ENCODE assay signal across 5 fruit fly cellular contexts in genomic region chr2L:13191894-13192293, dm6.
TF ChIP-seq lines count a peak whose summit lies in the region.

Gene CG16974, minus strand, starts transcription at chr2L:13191979.
Gene Edem2, plus strand, starts transcription at chr2L:13192201.

- TF ChIP-seq CTCF in whole organism, embryonic (GFP tag; optimal IDR thresholded peaks at IDR 0.05; lab: Kevin White, UChicago), result no peak

TF ChIP-seq in whole organism, adult, 20 proteins besides CTCF, POLR2A, EP300 and RAD21 (continues in another document):
- TF ChIP-seq kay (GFP tag; lab: Kevin White, UChicago; ENCODE audit: borderline replicate concordance), result no peak
- TF ChIP-seq cnc (optimal IDR thresholded peaks at IDR 0.05; lab: Kevin White, UChicago), result no peak
- peak; percentile 66 for TF ChIP-seq cic (GFP tag; optimal IDR thresholded peaks at IDR 0.05; lab: Kevin White, UChicago)
- peak; percentile 67 for TF ChIP-seq pad (GFP tag; optimal IDR thresholded peaks at IDR 0.05; lab: Kevin White, UChicago)
- TF ChIP-seq CG7045 (GFP tag; optimal IDR thresholded peaks at IDR 0.05; lab: Kevin White, UChicago), result peak; percentile 77
- TF ChIP-seq CG14711 (tag; optimal IDR thresholded peaks at IDR 0.05; lab: Kevin White, UChicago), result peak; percentile 81
- TF ChIP-seq Clk (GFP tag; optimal IDR thresholded peaks at IDR 0.05; lab: Kevin White, UChicago), result peak; percentile 11
- TF ChIP-seq ovo (GFP tag; optimal IDR thresholded peaks at IDR 0.05; lab: Kevin White, UChicago), result peak; percentile 68
- TF ChIP-seq Mnt (GFP tag; optimal IDR thresholded peaks at IDR 0.05; lab: Kevin White, UChicago), result peak; percentile 75
- peak; percentile 86 for TF ChIP-seq bab1 (GFP tag; optimal IDR thresholded peaks at IDR 0.05; lab: Kevin White, UChicago)
- TF ChIP-seq CG5204 (GFP tag; optimal IDR thresholded peaks at IDR 0.05; lab: Kevin White, UChicago), result no peak
- TF ChIP-seq CG7101 (tag; optimal IDR thresholded peaks at IDR 0.05; lab: Kevin White, UChicago), result peak; percentile 88
- TF ChIP-seq toe (GFP tag; optimal IDR thresholded peaks at IDR 0.05; lab: Kevin White, UChicago), result no peak
- TF ChIP-seq Hr96 (GFP tag; optimal IDR thresholded peaks at IDR 0.05; lab: Kevin White, UChicago), result no peak
- TF ChIP-seq tj (GFP tag; optimal IDR thresholded peaks at IDR 0.05; lab: Kevin White, UChicago), result peak; percentile 48
- TF ChIP-seq CG11617 (GFP tag; optimal IDR thresholded peaks at IDR 0.05; lab: Kevin White, UChicago), result peak; percentile 72
- TF ChIP-seq CG33017 (tag; optimal IDR thresholded peaks at IDR 0.05; lab: Kevin White, UChicago), result peak; percentile 77
- peak; percentile 65 for TF ChIP-seq Crg-1 (GFP tag; optimal IDR thresholded peaks at IDR 0.05; lab: Kevin White, UChicago)

TF ChIP-seq in whole organism, embryonic, 481 proteins besides CTCF, POLR2A, EP300 and RAD21 (continues in another document):
- TF ChIP-seq CG17612 (GFP tag; IDR thresholded peaks at IDR 0.05; lab: Robert Waterston, UW) (no peak), CG11093 (GFP tag; IDR thresholded peaks at IDR 0.05; lab: Robert Waterston, UW) (peak; percentile 65; the same call in 2 of the 3 replicates), CG1792 (GFP tag; optimal IDR thresholded peaks at IDR 0.05; lab: Kevin White, UChicago) (no peak), CG30403 (GFP tag; optimal IDR thresholded peaks at IDR 0.05; lab: Kevin White, UChicago) (peak; percentile 88), CG15601 (tag; optimal IDR thresholded peaks at IDR 0.05; lab: Kevin White, UChicago) (no peak), PHDP (tag; optimal IDR thresholded peaks at IDR 0.05; lab: Kevin White, UChicago) (no peak), CG11560 (tag; IDR thresholded peaks at IDR 0.05; lab: Robert Waterston, UW) (peak; percentile 39; the same call in 1 of the 3 replicates), nmo (GFP tag; optimal IDR thresholded peaks at IDR 0.05; lab: Kevin White, UChicago) (peak; percentile 84), Awh (GFP tag; IDR thresholded peaks at IDR 0.05; lab: Robert Waterston, UW) (peak; percentile 55), salm (tag; optimal IDR thresholded peaks at IDR 0.05; lab: Kevin White, UChicago) (peak; percentile 46), fru (optimal IDR thresholded peaks at IDR 0.05; lab: Kevin White, UChicago) (no peak), sna (GFP tag; IDR thresholded peaks at IDR 0.05; lab: Robert Waterston, UW; ENCODE audit: partially characterized antibody) (no peak), MBD-R2 (GFP tag; IDR thresholded peaks at IDR 0.05; lab: Robert Waterston, UW) (peak; percentile 75), HLH4C (GFP tag; IDR thresholded peaks at IDR 0.05; lab: Robert Waterston, UW; ENCODE audit: partially characterized antibody) (no peak), Meics (GFP tag; optimal IDR thresholded peaks at IDR 0.05; lab: Kevin White, UChicago) (no peak), prd (optimal IDR thresholded peaks at IDR 0.05; lab: Kevin White, UChicago) (no peak), prd (GFP tag; IDR thresholded peaks at IDR 0.05; lab: Robert Waterston, UW) (peak; percentile 90), Lim3 (GFP tag; IDR thresholded peaks at IDR 0.05; lab: Robert Waterston, UW) (no peak), CG11504 (tag; optimal IDR thresholded peaks at IDR 0.05; lab: Kevin White, UChicago) (no peak)

TF ChIP-seq in whole organism, prepupa, 60 proteins besides CTCF, POLR2A, EP300 and RAD21 (continues in another document):
- no peak for TF ChIP-seq Sox14 (GFP tag; optimal IDR thresholded peaks at IDR 0.05; lab: Kevin White, UChicago)
- TF ChIP-seq CG8119 (GFP tag; IDR thresholded peaks at IDR 0.05; lab: Robert Waterston, UW), result peak; percentile 37; the same call in 1 of the 3 replicates
- no peak for TF ChIP-seq Met (GFP tag; optimal IDR thresholded peaks at IDR 0.05; lab: Kevin White, UChicago)
- no peak for TF ChIP-seq Sox102F (GFP tag; optimal IDR thresholded peaks at IDR 0.05; lab: Kevin White, UChicago)
- TF ChIP-seq esn (GFP tag; optimal IDR thresholded peaks at IDR 0.05; lab: Kevin White, UChicago), result peak; percentile 77
- TF ChIP-seq Eip93F (GFP tag; optimal IDR thresholded peaks at IDR 0.05; lab: Kevin White, UChicago), result peak; percentile 68
- TF ChIP-seq Hr4 (GFP tag; optimal IDR thresholded peaks at IDR 0.05; lab: Kevin White, UChicago), result no peak
- TF ChIP-seq CG11902 (GFP tag; optimal IDR thresholded peaks at IDR 0.05; lab: Kevin White, UChicago), result peak; percentile 39
- TF ChIP-seq salr (GFP tag; optimal IDR thresholded peaks at IDR 0.05; lab: Kevin White, UChicago), result no peak
- TF ChIP-seq CG16779 (tag; optimal IDR thresholded peaks at IDR 0.05; lab: Kevin White, UChicago), result no peak
- no peak for TF ChIP-seq spab (GFP tag; optimal IDR thresholded peaks at IDR 0.05; lab: Kevin White, UChicago)
- no peak for TF ChIP-seq Hr38 (GFP tag; optimal IDR thresholded peaks at IDR 0.05; lab: Kevin White, UChicago)
- no peak for TF ChIP-seq CG31627 (GFP tag; optimal IDR thresholded peaks at IDR 0.05; lab: Kevin White, UChicago)
- no peak for TF ChIP-seq Lpt (GFP tag; optimal IDR thresholded peaks at IDR 0.05; lab: Kevin White, UChicago)
- no peak for TF ChIP-seq Ets96B (tag; optimal IDR thresholded peaks at IDR 0.05; lab: Kevin White, UChicago)
- TF ChIP-seq achi (GFP tag; optimal IDR thresholded peaks at IDR 0.05; lab: Kevin White, UChicago), result no peak
- TF ChIP-seq CG32006 (GFP tag; optimal IDR thresholded peaks at IDR 0.05; lab: Kevin White, UChicago), result no peak
- no peak for TF ChIP-seq CG8632 (GFP tag; optimal IDR thresholded peaks at IDR 0.05; lab: Kevin White, UChicago)
- TF ChIP-seq CG1621 (tag; optimal IDR thresholded peaks at IDR 0.05; lab: Kevin White, UChicago), result no peak
- 0 out of 2 replicates have a peak, but pooled peaks have one; percentile 30 for TF ChIP-seq CG11294 (GFP tag; IDR thresholded peaks at IDR 0.05; lab: Robert Waterston, UW)

TF ChIP-seq in whole organism, pupa, 21 proteins besides CTCF, POLR2A, EP300 and RAD21:
- TF ChIP-seq CG4496 (GFP tag; IDR thresholded peaks at IDR 0.05; lab: Robert Waterston, UW), result peak; percentile 59; the same call in 1 of the 3 replicates
- TF ChIP-seq CG32121 (GFP tag; IDR thresholded peaks at IDR 0.05; lab: Robert Waterston, UW), result peak; percentile 56; the same call in 1 of the 2 replicates
- TF ChIP-seq CG34367 (tag; optimal IDR thresholded peaks at IDR 0.05; lab: Kevin White, UChicago), result no peak
- TF ChIP-seq Ets98B (GFP tag; IDR thresholded peaks at IDR 0.05; lab: Robert Waterston, UW), result peak; percentile 60
- TF ChIP-seq rn (GFP tag; IDR thresholded peaks at IDR 0.05; lab: Robert Waterston, UW), result peak; percentile 42; the same call in 1 of the 2 replicates
- no peak for TF ChIP-seq CG17806 (tag; optimal IDR thresholded peaks at IDR 0.05; lab: Kevin White, UChicago)
- TF ChIP-seq fd96Ca (GFP tag; IDR thresholded peaks at IDR 0.05; lab: Robert Waterston, UW), result peak; percentile 71
- TF ChIP-seq CG10348 (GFP tag; IDR thresholded peaks at IDR 0.05; lab: Robert Waterston, UW), result no peak
- TF ChIP-seq CG15710 (tag; optimal IDR thresholded peaks at IDR 0.05; lab: Kevin White, UChicago), result peak; percentile 56
- TF ChIP-seq D1 (tag; optimal IDR thresholded peaks at IDR 0.05; lab: Kevin White, UChicago), result no peak
- TF ChIP-seq Snoo (tag; optimal IDR thresholded peaks at IDR 0.05; lab: Kevin White, UChicago), result peak; percentile 53
- peak; percentile 28 for TF ChIP-seq EcR (GFP tag; optimal IDR thresholded peaks at IDR 0.05; lab: Kevin White, UChicago)
- no peak for TF ChIP-seq CG14655 (GFP tag; optimal IDR thresholded peaks at IDR 0.05; lab: Kevin White, UChicago)

TF ChIP-seq in whole organism, wandering third instar larva, 38 proteins besides CTCF, POLR2A, EP300 and RAD21 (continues in another document):
- TF ChIP-seq foxo (GFP tag; optimal IDR thresholded peaks at IDR 0.05; lab: Kevin White, UChicago) (peak in 1 of 2 experiments; percentile 88), Myc (optimal IDR thresholded peaks at IDR 0.05; lab: Kevin White, UChicago) (no peak), dsf (GFP tag; optimal IDR thresholded peaks at IDR 0.05; lab: Kevin White, UChicago; ENCODE audit: borderline replicate concordance) (no peak), ey (GFP tag; optimal IDR thresholded peaks at IDR 0.05; lab: Kevin White, UChicago) (peak; percentile 63), Hr83 (GFP tag; optimal IDR thresholded peaks at IDR 0.05; lab: Kevin White, UChicago; ENCODE audit: poor library complexity, severe bottlenecking) (peak; percentile 49), Hr78 (GFP tag; optimal IDR thresholded peaks at IDR 0.05; lab: Kevin White, UChicago) (no peak), psq (GFP tag; optimal IDR thresholded peaks at IDR 0.05; lab: Kevin White, UChicago) (peak; percentile 76), Jra (GFP tag; optimal IDR thresholded peaks at IDR 0.05; lab: Kevin White, UChicago) (no peak), Rel (GFP tag; optimal IDR thresholded peaks at IDR 0.05; lab: Kevin White, UChicago) (no peak), Rel (tag; optimal IDR thresholded peaks at IDR 0.05; lab: Kevin White, UChicago) (peak; percentile 72), N (GFP tag; optimal IDR thresholded peaks at IDR 0.05; lab: Kevin White, UChicago) (no peak), Abd-B (GFP tag; optimal IDR thresholded peaks at IDR 0.05; lab: Kevin White, UChicago) (no peak), CrebA (GFP tag; optimal IDR thresholded peaks at IDR 0.05; lab: Kevin White, UChicago; ENCODE audit: borderline replicate concordance) (no peak), h (GFP tag; optimal IDR thresholded peaks at IDR 0.05; lab: Kevin White, UChicago) (no peak), Dif (GFP tag; optimal IDR thresholded peaks at IDR 0.05; lab: Kevin White, UChicago; ENCODE audit: partially characterized antibody) (no peak), pan (optimal IDR thresholded peaks at IDR 0.05; lab: Kevin White, UChicago) (no peak), woc (GFP tag; optimal IDR thresholded peaks at IDR 0.05; lab: Kevin White, UChicago) (no peak), OdsH (GFP tag; optimal IDR thresholded peaks at IDR 0.05; lab: Kevin White, UChicago) (no peak), CG9705 (GFP tag; optimal IDR thresholded peaks at IDR 0.05; lab: Kevin White, UChicago) (peak; percentile 58), rgr (GFP tag; optimal IDR thresholded peaks at IDR 0.05; lab: Kevin White, UChicago) (no peak), dmrt93B (GFP tag; optimal IDR thresholded peaks at IDR 0.05; lab: Kevin White, UChicago) (no peak), dl (GFP tag; optimal IDR thresholded peaks at IDR 0.05; lab: Kevin White, UChicago; ENCODE audit: insufficient read depth in 1 of 2, partially characterized antibody in 2 of 2) (no peak), sv (GFP tag; optimal IDR thresholded peaks at IDR 0.05; lab: Kevin White, UChicago) (peak; percentile 63), GATAd (GFP tag; optimal IDR thresholded peaks at IDR 0.05; lab: Kevin White, UChicago) (peak; percentile 41), Mio (GFP tag; optimal IDR thresholded peaks at IDR 0.05; lab: Kevin White, UChicago) (no peak), Vsx2 (GFP tag; optimal IDR thresholded peaks at IDR 0.05; lab: Kevin White, UChicago; ENCODE audit: partially characterized antibody) (no peak), brk (GFP tag; optimal IDR thresholded peaks at IDR 0.05; lab: Kevin White, UChicago) (no peak), tai (GFP tag; optimal IDR thresholded peaks at IDR 0.05; lab: Kevin White, UChicago) (no peak), br (GFP tag; optimal IDR thresholded peaks at IDR 0.05; lab: Kevin White, UChicago) (no peak)
